Worm (Caenorhabditis elegans) whole organism, L3 larva: ENCODE data around the gene K03B8.14.
"Not testable (repeated sequence)": the region's sequence is repeated elsewhere in the genome, so short reads cannot be mapped to it uniquely, and the experiment has no call there.

Source experiments
- ZK546.5 ChIP-seq: sonication (generic microtip); optimal IDR thresholded peaks from 2 replicates; lab custom pipeline; 2017; ENCODE audit warnings: missing biosample characterization, missing genetic modification characterization
- aly-2 ChIP-seq: fragments of 150-350 bp; optimal IDR thresholded peaks from 2 replicates; lab custom pipeline; 2014; ENCODE audit warnings: missing biosample characterization, missing genetic modification characterization
- ceh-16 ChIP-seq: sonication (generic microtip); optimal IDR thresholded peaks from 2 replicates; lab custom pipeline; 2017; ENCODE audit warnings: missing biosample characterization, missing genetic modification characterization
- ceh-28 ChIP-seq: fragments of 150-350 bp; optimal IDR thresholded peaks from 2 replicates; lab custom pipeline; 2014; ENCODE audit warnings: missing biosample characterization, missing genetic modification reagents, missing genetic modification characterization
- ceh-82 ChIP-seq: fragments of 150-350 bp; optimal IDR thresholded peaks from 2 replicates; lab custom pipeline; 2014; ENCODE audit warnings: missing biosample characterization, missing genetic modification characterization
- ceh-9 ChIP-seq: sonication (generic microtip); optimal IDR thresholded peaks from 2 replicates; lab custom pipeline; 2018; ENCODE audit warnings: missing biosample characterization, missing genetic modification characterization
- daf-12 ChIP-seq: fragments of 150-350 bp; optimal IDR thresholded peaks from 2 replicates; lab custom pipeline; 2014; ENCODE audit warnings: missing biosample characterization, missing genetic modification reagents, missing genetic modification characterization
- egl-27 ChIP-seq: sonication (generic microtip); optimal IDR thresholded peaks from 4 replicates; lab custom pipeline; 2017; ENCODE audit warnings: missing biosample characterization, missing genetic modification reagents, missing genetic modification characterization
- elt-1 ChIP-seq: fragments of 150-350 bp; optimal IDR thresholded peaks from 2 replicates; lab custom pipeline; 2014; ENCODE audit warnings: missing biosample characterization, missing genetic modification characterization
- elt-3 ChIP-seq, 3 experiments: fragments of 150-350 bp in 1 of 3; sonication (generic microtip) in 2 of 3; optimal IDR thresholded peaks; 2 replicates in 2 of 3; 4 replicates in 1 of 3; lab custom pipeline; 2014 to 2017; ENCODE audit warnings: missing biosample characterization in 3 of 3, missing genetic modification characterization in 3 of 3
- eor-1 ChIP-seq, 2 experiments: fragments of 150-350 bp; optimal IDR thresholded peaks; 2 replicates each; lab custom pipeline; 2014 to 2018; ENCODE audit warnings: missing biosample characterization in 2 of 2, missing genetic modification characterization in 2 of 2
- fos-1 ChIP-seq: fragments of 150-350 bp; optimal IDR thresholded peaks from 2 replicates; lab custom pipeline; 2014; ENCODE audit warnings: missing biosample characterization, missing genetic modification characterization
- jun-1 ChIP-seq: fragments of 150-350 bp; optimal IDR thresholded peaks from 2 replicates; lab custom pipeline; 2014; ENCODE audit warnings: missing biosample characterization, missing genetic modification reagents, missing genetic modification characterization
- lin-39 ChIP-seq: fragments of 150-350 bp; optimal IDR thresholded peaks from 2 replicates; lab custom pipeline; 2018; ENCODE audit warnings: missing biosample characterization, missing genetic modification reagents, missing genetic modification characterization
- lsy-12 ChIP-seq: sonication (generic microtip); optimal IDR thresholded peaks from 2 replicates; lab custom pipeline; 2016; ENCODE audit warnings: mild to moderate bottlenecking, missing genetic modification characterization, missing compliant biosample characterization
- mdl-1 ChIP-seq: fragments of 150-350 bp; optimal IDR thresholded peaks from 2 replicates; lab custom pipeline; 2014; ENCODE audit warnings: missing biosample characterization, missing genetic modification characterization
- mml-1 ChIP-seq: fragments of 150-350 bp; sonication (generic microtip); optimal IDR thresholded peaks from 3 replicates; lab custom pipeline; 2014; ENCODE audit warnings: missing biosample characterization, missing genetic modification characterization
- nfya-1 ChIP-seq: sonication (generic microtip); optimal IDR thresholded peaks from 2 replicates; lab custom pipeline; 2017; ENCODE audit warnings: missing genetic modification characterization, mild to moderate bottlenecking, missing compliant biosample characterization, antibody characterized with exemption, moderate library complexity; ENCODE audit not compliant: insufficient read depth
- nhr-11 ChIP-seq: fragments of 150-350 bp; optimal IDR thresholded peaks from 2 replicates; lab custom pipeline; 2014; ENCODE audit warnings: missing biosample characterization, missing genetic modification characterization
- nhr-23 ChIP-seq: fragments of 150-350 bp; optimal IDR thresholded peaks from 2 replicates; lab custom pipeline; 2014; ENCODE audit warnings: missing biosample characterization, missing genetic modification reagents, missing genetic modification characterization
- nhr-237 ChIP-seq: fragments of 150-350 bp; optimal IDR thresholded peaks from 2 replicates; lab custom pipeline; 2014; ENCODE audit warnings: missing biosample characterization, missing genetic modification characterization
- nhr-25 ChIP-seq: sonication (generic microtip); optimal IDR thresholded peaks from 2 replicates; lab custom pipeline; 2017; ENCODE audit warnings: missing biosample characterization, missing genetic modification characterization
- nhr-43 ChIP-seq: sonication (generic microtip); optimal IDR thresholded peaks from 2 replicates; lab custom pipeline; 2016; ENCODE audit warnings: mild to moderate bottlenecking, missing genetic modification characterization, missing compliant biosample characterization; ENCODE audit not compliant: poor library complexity, severe bottlenecking
- nhr-67 ChIP-seq: fragments of 150-350 bp; optimal IDR thresholded peaks from 2 replicates; lab custom pipeline; 2014; ENCODE audit warnings: missing biosample characterization, missing genetic modification characterization
- nhr-77 ChIP-seq: fragments of 150-350 bp; optimal IDR thresholded peaks from 2 replicates; lab custom pipeline; 2014; ENCODE audit warnings: missing biosample characterization, missing genetic modification characterization
- pha-4 ChIP-seq: fragments of 150-350 bp; optimal IDR thresholded peaks from 2 replicates; lab custom pipeline; 2014; ENCODE audit warnings: missing biosample characterization, missing genetic modification reagents, missing genetic modification characterization
- sea-2 ChIP-seq: fragments of 150-350 bp; sonication (generic microtip); optimal IDR thresholded peaks from 4 replicates; lab custom pipeline; 2014; ENCODE audit warnings: missing biosample characterization, missing genetic modification reagents, missing genetic modification characterization
- skn-1 ChIP-seq: fragments of 150-350 bp; optimal IDR thresholded peaks from 2 replicates; lab custom pipeline; 2014; ENCODE audit warnings: missing biosample characterization, missing genetic modification characterization
- snpc-4 ChIP-seq: fragments of 150-350 bp; optimal IDR thresholded peaks from 2 replicates; lab custom pipeline; 2014; ENCODE audit warnings: missing biosample characterization, missing genetic modification characterization
- tbx-2 ChIP-seq: sonication (generic microtip); optimal IDR thresholded peaks from 2 replicates; lab custom pipeline; 2016; ENCODE audit warnings: mild to moderate bottlenecking, missing genetic modification characterization, missing compliant biosample characterization
- unc-39 ChIP-seq: sonication (generic microtip); optimal IDR thresholded peaks from 4 replicates; lab custom pipeline; 2017; ENCODE audit warnings: missing biosample characterization, missing genetic modification characterization
- unc-62 ChIP-seq: fragments of 150-350 bp; sonication (generic microtip); optimal IDR thresholded peaks from 4 replicates; lab custom pipeline; 2014; ENCODE audit warnings: missing biosample characterization, missing genetic modification reagents, missing genetic modification characterization
- zag-1 ChIP-seq: fragments of 150-350 bp; optimal IDR thresholded peaks from 2 replicates; lab custom pipeline; 2014; ENCODE audit warnings: missing biosample characterization, missing genetic modification characterization
- ztf-11 ChIP-seq: fragments of 150-350 bp; optimal IDR thresholded peaks from 2 replicates; lab custom pipeline; 2014; ENCODE audit warnings: missing biosample characterization, missing genetic modification characterization

K03B8.14 gene

DNA sequence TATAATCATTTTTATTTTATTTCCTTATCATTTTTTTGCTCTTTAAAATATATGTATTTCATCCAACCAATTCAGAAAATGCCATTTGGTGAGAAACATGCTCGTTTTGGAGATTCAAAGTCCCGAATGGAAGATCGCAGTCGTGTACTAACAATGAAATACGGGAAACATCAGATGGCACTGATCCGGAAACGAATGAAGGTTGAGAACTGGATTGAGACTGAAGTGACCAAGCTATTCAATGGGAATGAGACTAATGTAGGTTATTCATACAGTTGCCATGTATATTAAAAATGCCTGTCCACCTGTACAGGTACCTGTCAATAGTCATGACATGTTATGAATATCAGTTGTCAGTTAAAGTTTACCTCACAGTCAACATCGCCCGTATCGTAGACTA lies 7.3 kb upstream of the K03B8.14 start, which contains the start of gene F55C10.5:
F55C10.5 (plus strand) TSS at position 74 of the 400 bp plus-strand sequence.
- TF ChIP-seq sea-2 (no peak), jun-1 (no peak), tbx-2 (no peak), nfya-1 (no peak), unc-62 (GFP tag; lab: Kevin White, UChicago) (no peak), ZK546.5 (tag; lab: Kevin White, UChicago) (no peak), ztf-11 (tag; lab: Kevin White, UChicago) (no peak), nhr-23 (tag; lab: Kevin White, UChicago) (no peak), nhr-77 (tag; lab: Kevin White, UChicago) (no peak), elt-1 (tag; lab: Kevin White, UChicago) (no peak), mml-1 (tag; lab: Kevin White, UChicago) (no peak), daf-12 (tag; lab: Kevin White, UChicago) (no peak), fos-1 (tag; lab: Kevin White, UChicago) (no peak), egl-27 (no peak), nhr-67 (no peak), nhr-237 (no peak), elt-3 (tag; optimal IDR thresholded peaks at IDR 0.05; lab: Kevin White, UChicago) (no peak)

DNA sequence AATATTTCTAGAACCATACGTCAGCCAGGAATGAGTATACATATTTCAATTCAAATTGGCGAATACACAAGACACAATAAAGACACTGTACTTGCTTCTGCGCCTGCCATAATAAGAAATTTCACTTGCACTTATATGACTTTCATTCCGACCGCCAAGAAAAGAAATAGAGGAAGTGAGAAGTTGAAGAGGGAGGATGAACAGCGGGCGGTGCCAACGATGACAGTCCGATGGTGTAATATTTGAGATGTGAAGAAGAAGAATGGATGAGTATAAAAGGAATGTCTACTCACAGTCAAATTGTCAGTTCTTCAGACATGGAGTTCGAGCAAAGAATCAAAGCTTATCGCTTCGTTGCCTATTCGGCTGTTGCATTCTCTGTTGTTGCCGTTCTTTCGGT lies 5.2 kb upstream of the K03B8.14 start, which contains the start of gene col-154:
col-154 (plus strand) TSS at position 301 of the 400 bp plus-strand sequence.
- peak; percentile 6 for TF ChIP-seq nhr-25 (tag; lab: Kevin White, UChicago)
- no peak for TF ChIP-seq fos-1 (tag; lab: Kevin White, UChicago)
- TF ChIP-seq nhr-237 = no peak

DNA sequence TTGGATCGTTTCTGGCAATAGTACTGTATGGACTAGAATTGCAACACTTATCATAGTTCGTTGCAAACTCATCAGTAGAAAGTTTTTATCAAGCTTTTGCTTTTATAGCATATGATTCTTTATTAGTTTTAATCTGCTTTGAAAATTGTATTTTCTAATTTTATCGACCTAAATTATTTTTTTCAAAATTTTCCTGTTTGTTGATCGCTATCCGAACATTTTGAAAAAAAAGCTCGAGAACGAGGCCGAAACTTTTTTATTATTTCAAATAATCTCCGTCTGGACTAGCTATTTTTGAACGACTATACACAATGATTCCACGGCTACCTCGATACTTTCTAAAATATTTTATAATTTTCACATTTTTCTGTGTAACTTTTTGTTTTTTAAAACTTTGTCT lies 3.9 kb upstream of the K03B8.14 start, which contains the start of gene F55C10.4:
F55C10.4 (plus strand) TSS at position 301 of the 400 bp plus-strand sequence.
- TF ChIP-seq lin-39 (tag; lab: Kevin White, UChicago) (no peak), aly-2 (tag; lab: Kevin White, UChicago) (no peak), nhr-11 (tag; lab: Kevin White, UChicago) (no peak), ztf-11 (tag; lab: Kevin White, UChicago) (no peak), snpc-4 (tag; lab: Kevin White, UChicago) (no peak), ceh-9 (tag; lab: Kevin White, UChicago) (no peak), nhr-43 (tag; lab: Kevin White, UChicago) (no peak), skn-1 (tag; lab: Kevin White, UChicago) (no peak), mdl-1 (no peak), unc-39 (no peak), unc-62 (GFP tag; lab: Kevin White, UChicago) (no peak), sea-2 (no peak), zag-1 (tag; lab: Kevin White, UChicago) (no peak), ceh-16 (no peak), ceh-82 (tag; lab: Kevin White, UChicago) (no peak), mml-1 (tag; lab: Kevin White, UChicago) (no peak), ceh-28 (no peak)

DNA sequence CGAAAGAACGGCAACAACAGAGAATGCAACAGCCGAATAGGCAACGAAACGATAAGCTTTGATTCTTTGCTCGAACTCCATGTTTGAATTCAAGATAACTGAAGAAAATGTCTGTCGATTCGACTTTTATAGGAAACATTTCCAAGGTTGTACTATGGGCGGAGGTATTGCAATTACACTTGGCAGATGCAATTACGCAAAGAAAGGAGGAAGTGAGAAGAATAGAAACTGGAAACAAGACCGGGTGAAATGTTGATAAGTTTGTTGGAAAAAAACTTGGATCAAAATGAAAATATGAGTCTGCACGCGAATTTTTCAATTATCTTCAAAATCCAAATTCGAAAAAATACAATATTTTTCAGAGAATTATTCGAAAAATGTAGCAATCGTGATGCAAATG lies 527 bp upstream of the K03B8.14 start, which contains the start of gene col-155:
col-155 (minus strand) TSS at position 101 of the 400 bp plus-strand sequence.
- no peak for TF ChIP-seq snpc-4 (tag; lab: Kevin White, UChicago)

DNA sequence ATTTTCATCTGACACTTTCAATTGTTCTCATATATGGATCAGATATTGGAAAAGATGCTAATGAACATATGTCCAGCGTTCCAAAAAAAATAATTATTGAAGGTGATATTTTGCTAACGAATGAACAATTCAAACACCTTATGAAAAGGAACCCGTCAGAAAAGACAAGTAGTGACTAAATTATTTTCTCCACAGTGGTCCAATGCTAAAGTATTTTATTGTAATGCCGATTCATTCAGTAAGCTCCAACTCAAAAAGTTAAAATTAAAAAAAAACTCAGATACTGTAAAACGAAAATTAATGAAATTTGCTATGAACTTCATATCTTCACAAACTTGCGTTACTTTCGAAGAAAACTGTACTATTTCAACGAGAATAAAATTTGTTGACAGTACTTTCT lies 1.7 kb downstream of the K03B8.14 start, which contains the start of gene nas-16:
nas-16 (plus strand) TSS at position 301 of the 400 bp plus-strand sequence.
- TF ChIP-seq ceh-16 (no peak), elt-3 (tag; optimal IDR thresholded peaks at IDR 0.05; lab: Kevin White, UChicago) (no peak), eor-1 (tag; optimal IDR thresholded peaks at IDR 0.05; lab: Kevin White, UChicago) (no peak), pha-4 (no peak), ceh-9 (tag; lab: Kevin White, UChicago) (no peak), unc-39 (no peak)

DNA sequence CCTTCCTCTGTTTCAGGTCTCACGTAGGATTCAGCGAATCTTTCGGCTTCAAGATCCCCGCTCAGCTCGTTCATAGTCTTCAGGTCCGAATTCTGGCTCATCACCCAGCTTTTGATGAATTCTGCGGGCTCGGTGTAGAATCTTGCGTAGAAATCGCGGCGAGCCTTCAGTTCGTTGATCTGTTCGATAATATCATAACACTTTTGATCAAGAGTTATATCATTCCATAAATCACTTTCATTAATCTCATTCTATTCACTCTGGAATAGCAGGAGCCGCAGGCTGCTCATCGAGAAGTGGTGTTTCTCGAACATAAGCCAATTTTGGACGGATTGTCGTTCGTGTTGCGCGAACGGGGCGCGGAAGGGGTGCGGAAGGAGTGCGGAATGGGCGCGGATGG lies 4.7 kb downstream of the K03B8.14 start, which contains the start of gene K03B8.4:
K03B8.4 (minus strand) TSS at position 101 of the 400 bp plus-strand sequence.
- TF ChIP-seq lsy-12 (tag; lab: Kevin White, UChicago); nhr-23 (tag; lab: Kevin White, UChicago); unc-39: not testable (repeated sequence)
